Worm (Caenorhabditis elegans) whole organism, mixed stage, embryonic: Measurements from ENCODE around the gene F38A1.11.

ENCODE experiments used
- blmp-1 ChIP-seq: fragments of 150-350 bp; optimal IDR thresholded peaks from 2 replicates; lab custom pipeline; 2014; ENCODE audit warnings: missing biosample characterization, missing genetic modification characterization
- elt-1 ChIP-seq: sonication (generic microtip); optimal IDR thresholded peaks from 2 replicates; lab custom pipeline; 2017; ENCODE audit warnings: missing genetic modification characterization, mild to moderate bottlenecking, missing compliant biosample characterization, antibody characterized with exemption, moderate library complexity, borderline replicate concordance; ENCODE audit not compliant: insufficient read depth
- hlh-1 ChIP-seq: fragments of 150-350 bp; optimal IDR thresholded peaks from 2 replicates; lab custom pipeline; 2014; ENCODE audit warnings: missing biosample characterization, missing genetic modification reagents, missing genetic modification characterization
- mab-5 ChIP-seq: fragments of 150-350 bp; optimal IDR thresholded peaks from 2 replicates; lab custom pipeline; 2014; ENCODE audit warnings: missing biosample characterization, missing genetic modification characterization
- mls-2 ChIP-seq: sonication (generic microtip); optimal IDR thresholded peaks from 2 replicates; lab custom pipeline; 2016; ENCODE audit warnings: mild to moderate bottlenecking, missing genetic modification characterization, moderate library complexity, missing compliant biosample characterization
- nhr-12 ChIP-seq: fragments of 150-350 bp; optimal IDR thresholded peaks from 2 replicates; lab custom pipeline; 2014; ENCODE audit warnings: missing biosample characterization, missing genetic modification characterization
- nhr-28 ChIP-seq: fragments of 150-350 bp; optimal IDR thresholded peaks from 2 replicates; lab custom pipeline; 2014; ENCODE audit warnings: missing biosample characterization, missing genetic modification characterization
- pha-4 ChIP-seq: fragments of 150-350 bp; optimal IDR thresholded peaks from 2 replicates; lab custom pipeline; 2018; ENCODE audit warnings: missing biosample characterization, missing genetic modification reagents, missing genetic modification characterization
- snpc-4 ChIP-seq: fragments of 150-350 bp; optimal IDR thresholded peaks from 2 replicates; lab custom pipeline; 2014; ENCODE audit warnings: missing biosample characterization, missing genetic modification characterization
- unc-62 ChIP-seq: fragments of 150-350 bp; optimal IDR thresholded peaks from 2 replicates; lab custom pipeline; 2014; ENCODE audit warnings: missing biosample characterization, missing genetic modification reagents, missing genetic modification characterization
- zip-8 ChIP-seq: fragments of 150-350 bp; optimal IDR thresholded peaks from 2 replicates; lab custom pipeline; 2014; ENCODE audit warnings: missing biosample characterization, missing genetic modification characterization
- ztf-11 ChIP-seq: fragments of 150-350 bp; optimal IDR thresholded peaks from 2 replicates; lab custom pipeline; 2014; ENCODE audit warnings: missing biosample characterization, missing genetic modification characterization

DNA sequence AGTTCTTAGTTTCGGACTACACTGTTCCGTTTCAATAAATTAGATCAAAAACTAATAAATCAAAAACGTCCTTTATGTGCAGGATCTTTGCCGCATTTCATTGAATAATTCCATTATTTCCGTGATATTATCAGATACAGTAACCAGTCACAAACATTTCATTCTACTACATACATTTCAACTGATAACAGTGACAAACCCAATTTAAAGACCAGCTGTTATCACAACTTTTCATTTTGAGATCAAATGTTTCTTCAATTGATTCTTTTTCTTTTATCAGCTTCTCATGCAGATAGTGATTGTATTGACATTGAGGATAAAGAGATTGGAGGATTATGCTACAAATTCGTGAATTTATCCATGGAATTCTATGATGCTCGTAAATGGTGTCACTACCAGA lies 9.5 kb downstream of the F38A1.11 start, which contains the start of gene clec-168:
- TF ChIP-seq ztf-11 (tag; lab: Kevin White, UChicago) (no peak), mab-5 (tag; lab: Kevin White, UChicago) (no peak), zip-8 (no peak), pha-4 (tag; lab: Kevin White, UChicago) (no peak), elt-1 (tag; lab: Kevin White, UChicago) (no peak), snpc-4 (tag; lab: Kevin White, UChicago) (no peak), nhr-28 (no peak), nhr-12 (tag; lab: Kevin White, UChicago) (no peak), unc-62 (GFP tag; lab: Kevin White, UChicago) (no peak), blmp-1 (tag; lab: Kevin White, UChicago) (no peak), hlh-1 (tag; lab: Kevin White, UChicago) (no peak), mls-2 (tag; lab: Kevin White, UChicago) (no peak)
